Worm (Caenorhabditis elegans) whole organism, midembryonic: ENCODE data around the gene calf-1.

ENCODE experiments used
- T22C8.4 ChIP-seq: fragments of 200-800 bp; sonication (Bioruptor generic); IDR thresholded peaks from 2 replicates; pipeline ENCODE4 v1.3.6; 2022; ENCODE audit warnings: missing genetic modification characterization, missing compliant biosample characterization
- cog-1 ChIP-seq: sonication (generic microtip); optimal IDR thresholded peaks from 2 replicates; lab custom pipeline; 2016; ENCODE audit warnings: missing genetic modification characterization, missing compliant biosample characterization
- klf-2 ChIP-seq: fragments of 200-800 bp; sonication (Bioruptor generic); conservative IDR thresholded peaks from 2 replicates; pipeline ENCODE4 v1.3.6; 2022; ENCODE audit warnings: missing genetic modification reagents, missing genetic modification characterization, missing compliant biosample characterization
- med-1 ChIP-seq: sonication (generic microtip); optimal IDR thresholded peaks from 2 replicates; lab custom pipeline; 2017; ENCODE audit warnings: missing genetic modification characterization, mild to moderate bottlenecking, missing compliant biosample characterization, antibody characterized with exemption, missing genetic modification reagents; ENCODE audit not compliant: insufficient read depth
- tab-1 ChIP-seq: fragments of 200-800 bp; sonication (Bioruptor generic); IDR thresholded peaks from 2 replicates; pipeline ENCODE4 v1.3.6; 2022; ENCODE audit warnings: missing genetic modification characterization, missing compliant biosample characterization
- ztf-29 ChIP-seq: fragments of 200-800 bp; sonication (Bioruptor generic); IDR thresholded peaks from 2 replicates; pipeline ENCODE4 v1.3.6; 2022; ENCODE audit warnings: missing genetic modification reagents, missing genetic modification characterization, missing compliant biosample characterization

- no peak for TF ChIP-seq klf-2 (GFP tag; lab: Robert Waterston, UW)
- TF ChIP-seq med-1 (GFP tag; lab: Kevin White, UChicago), result no peak
- no peak for TF ChIP-seq ztf-29 (GFP tag; lab: Robert Waterston, UW)
- no peak for TF ChIP-seq cog-1 (tag; lab: Kevin White, UChicago)
- no peak for TF ChIP-seq tab-1 (GFP tag; lab: Robert Waterston, UW)
- TF ChIP-seq T22C8.4 (GFP tag; lab: Robert Waterston, UW), result no peak
Measured at ce11 chrV:20489102-20489501, 10.2 kb upstream of the calf-1 start, which contains the start of gene srbc-78.
